Worm (Caenorhabditis elegans): ENCODE data around the gene B0280.2.

DNA sequence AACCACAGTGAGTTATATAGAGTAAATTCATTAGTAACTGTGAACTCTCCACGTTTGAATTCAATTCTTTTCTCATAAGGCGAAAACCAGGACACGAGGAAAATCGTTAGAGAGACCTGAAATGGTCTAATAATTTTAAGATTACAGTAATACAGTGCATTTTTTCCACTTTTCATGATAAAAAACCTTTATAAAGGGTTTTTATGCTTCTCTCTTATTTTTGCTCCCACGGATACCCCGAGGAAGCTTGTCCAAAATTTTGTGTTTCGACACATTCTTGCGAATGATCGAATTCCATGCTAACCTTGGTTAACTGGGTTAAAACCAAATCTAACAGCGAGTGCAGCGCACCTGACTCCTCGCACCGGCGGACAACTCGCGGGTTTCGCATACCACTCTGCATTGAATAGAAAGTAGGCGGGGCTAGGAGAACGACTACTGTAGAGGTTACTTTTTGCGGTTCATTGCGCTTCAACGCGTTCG, 15.8 kb downstream of the B0280.2 start:
- TF ChIP-seq R02D3.7 (tag; optimal IDR thresholded peaks at IDR 0.05) (no peak), ztf-1 (GFP tag; conservative IDR thresholded peaks at IDR 0.05) (no peak), elt-3 (tag; optimal IDR thresholded peaks at IDR 0.05) (no peak), unc-55 (GFP tag; optimal IDR thresholded peaks at IDR 0.05) (no peak), lin-13 (GFP tag; optimal IDR thresholded peaks at IDR 0.05) (peak; percentile 17), mdl-1 (tag; optimal IDR thresholded peaks at IDR 0.05) (no peak), snpc-4 (tag; optimal IDR thresholded peaks at IDR 0.05) (peak; percentile 96), nhr-10 (tag; optimal IDR thresholded peaks at IDR 0.05) (no peak), nhr-11 (tag; optimal IDR thresholded peaks at IDR 0.05) (no peak), nhr-77 (tag; optimal IDR thresholded peaks at IDR 0.05) (no peak), sem-4 (tag; optimal IDR thresholded peaks at IDR 0.05) (no peak), nhr-12 (tag; optimal IDR thresholded peaks at IDR 0.05) (no peak)

Measured in whole organism, L2 larva.